Worm (Caenorhabditis elegans) whole organism, L3 larva: ENCODE measurements around the gene F59A7.12.

Source experiments
- R02D3.7 ChIP-seq: fragments of 150-350 bp; optimal IDR thresholded peaks from 2 replicates; lab custom pipeline; 2014; ENCODE audit warnings: missing biosample characterization, missing genetic modification characterization
- aly-2 ChIP-seq: fragments of 150-350 bp; optimal IDR thresholded peaks from 2 replicates; lab custom pipeline; 2014; ENCODE audit warnings: missing biosample characterization, missing genetic modification characterization
- ceh-16 ChIP-seq: sonication (generic microtip); optimal IDR thresholded peaks from 2 replicates; lab custom pipeline; 2017; ENCODE audit warnings: missing biosample characterization, missing genetic modification characterization
- ceh-28 ChIP-seq: fragments of 150-350 bp; optimal IDR thresholded peaks from 2 replicates; lab custom pipeline; 2014; ENCODE audit warnings: missing biosample characterization, missing genetic modification reagents, missing genetic modification characterization
- ceh-82 ChIP-seq: fragments of 150-350 bp; optimal IDR thresholded peaks from 2 replicates; lab custom pipeline; 2014; ENCODE audit warnings: missing biosample characterization, missing genetic modification characterization
- ceh-9 ChIP-seq: sonication (generic microtip); optimal IDR thresholded peaks from 2 replicates; lab custom pipeline; 2018; ENCODE audit warnings: missing biosample characterization, missing genetic modification characterization
- daf-12 ChIP-seq: fragments of 150-350 bp; optimal IDR thresholded peaks from 2 replicates; lab custom pipeline; 2014; ENCODE audit warnings: missing biosample characterization, missing genetic modification reagents, missing genetic modification characterization
- egl-27 ChIP-seq: sonication (generic microtip); optimal IDR thresholded peaks from 4 replicates; lab custom pipeline; 2017; ENCODE audit warnings: missing biosample characterization, missing genetic modification reagents, missing genetic modification characterization
- egl-5 ChIP-seq: fragments of 150-350 bp; optimal IDR thresholded peaks from 2 replicates; lab custom pipeline; 2017; ENCODE audit warnings: missing biosample characterization, missing genetic modification reagents, missing genetic modification characterization, inconsistent platforms
- elt-3 ChIP-seq, 3 experiments: fragments of 150-350 bp in 1 of 3; sonication (generic microtip) in 2 of 3; optimal IDR thresholded peaks; 2 replicates in 2 of 3; 4 replicates in 1 of 3; lab custom pipeline; 2014 to 2017; ENCODE audit warnings: missing biosample characterization in 3 of 3, missing genetic modification characterization in 3 of 3
- eor-1 ChIP-seq, 2 experiments: fragments of 150-350 bp; optimal IDR thresholded peaks; 2 replicates each; lab custom pipeline; 2014 to 2018; ENCODE audit warnings: missing biosample characterization in 2 of 2, missing genetic modification characterization in 2 of 2
- fkh-10 ChIP-seq: sonication (generic microtip); optimal IDR thresholded peaks from 2 replicates; lab custom pipeline; 2017; ENCODE audit warnings: missing biosample characterization, missing genetic modification reagents, missing genetic modification characterization
- fkh-2 ChIP-seq: fragments of 150-350 bp; optimal IDR thresholded peaks from 2 replicates; lab custom pipeline; 2014; ENCODE audit warnings: missing biosample characterization, missing genetic modification reagents, missing genetic modification characterization
- hmg-11 ChIP-seq: sonication (generic microtip); optimal IDR thresholded peaks from 2 replicates; lab custom pipeline; 2016; ENCODE audit warnings: missing genetic modification characterization, missing compliant biosample characterization
- lin-15B ChIP-seq: fragments of 150-350 bp; optimal IDR thresholded peaks from 2 replicates; lab custom pipeline; 2014; ENCODE audit warnings: missing biosample characterization, missing genetic modification characterization
- lsy-12 ChIP-seq: sonication (generic microtip); optimal IDR thresholded peaks from 2 replicates; lab custom pipeline; 2016; ENCODE audit warnings: mild to moderate bottlenecking, missing genetic modification characterization, missing compliant biosample characterization
- mdl-1 ChIP-seq: fragments of 150-350 bp; optimal IDR thresholded peaks from 2 replicates; lab custom pipeline; 2014; ENCODE audit warnings: missing biosample characterization, missing genetic modification characterization
- nfya-1 ChIP-seq: sonication (generic microtip); optimal IDR thresholded peaks from 2 replicates; lab custom pipeline; 2017; ENCODE audit warnings: missing genetic modification characterization, mild to moderate bottlenecking, missing compliant biosample characterization, antibody characterized with exemption, moderate library complexity; ENCODE audit not compliant: insufficient read depth
- nhr-11 ChIP-seq: fragments of 150-350 bp; optimal IDR thresholded peaks from 2 replicates; lab custom pipeline; 2014; ENCODE audit warnings: missing biosample characterization, missing genetic modification characterization
- nhr-12 ChIP-seq: fragments of 150-350 bp; optimal IDR thresholded peaks from 2 replicates; lab custom pipeline; 2014; ENCODE audit warnings: missing biosample characterization, missing genetic modification characterization
- nhr-23 ChIP-seq: fragments of 150-350 bp; optimal IDR thresholded peaks from 2 replicates; lab custom pipeline; 2014; ENCODE audit warnings: missing biosample characterization, missing genetic modification reagents, missing genetic modification characterization
- nhr-237 ChIP-seq: fragments of 150-350 bp; optimal IDR thresholded peaks from 2 replicates; lab custom pipeline; 2014; ENCODE audit warnings: missing biosample characterization, missing genetic modification characterization
- nhr-25 ChIP-seq: sonication (generic microtip); optimal IDR thresholded peaks from 2 replicates; lab custom pipeline; 2017; ENCODE audit warnings: missing biosample characterization, missing genetic modification characterization
- nhr-28 ChIP-seq: fragments of 150-350 bp; optimal IDR thresholded peaks from 2 replicates; lab custom pipeline; 2014; ENCODE audit warnings: missing biosample characterization, missing genetic modification characterization
- nhr-76 ChIP-seq: fragments of 150-350 bp; sonication (generic microtip); optimal IDR thresholded peaks from 5 replicates; lab custom pipeline; 2014; ENCODE audit warnings: missing biosample characterization, missing genetic modification characterization
- nhr-77 ChIP-seq: fragments of 150-350 bp; optimal IDR thresholded peaks from 2 replicates; lab custom pipeline; 2014; ENCODE audit warnings: missing biosample characterization, missing genetic modification characterization
- pha-4 ChIP-seq: fragments of 150-350 bp; optimal IDR thresholded peaks from 2 replicates; lab custom pipeline; 2014; ENCODE audit warnings: missing biosample characterization, missing genetic modification reagents, missing genetic modification characterization
- pqm-1 ChIP-seq: fragments of 150-350 bp; optimal IDR thresholded peaks from 2 replicates; lab custom pipeline; 2017; ENCODE audit warnings: missing biosample characterization, missing genetic modification characterization, inconsistent platforms
- sea-2 ChIP-seq: fragments of 150-350 bp; sonication (generic microtip); optimal IDR thresholded peaks from 4 replicates; lab custom pipeline; 2014; ENCODE audit warnings: missing biosample characterization, missing genetic modification reagents, missing genetic modification characterization
- snpc-4 ChIP-seq: fragments of 150-350 bp; optimal IDR thresholded peaks from 2 replicates; lab custom pipeline; 2014; ENCODE audit warnings: missing biosample characterization, missing genetic modification characterization
- unc-39 ChIP-seq: sonication (generic microtip); optimal IDR thresholded peaks from 4 replicates; lab custom pipeline; 2017; ENCODE audit warnings: missing biosample characterization, missing genetic modification characterization
- unc-62 ChIP-seq: fragments of 150-350 bp; sonication (generic microtip); optimal IDR thresholded peaks from 4 replicates; lab custom pipeline; 2014; ENCODE audit warnings: missing biosample characterization, missing genetic modification reagents, missing genetic modification characterization
- ztf-11 ChIP-seq: fragments of 150-350 bp; optimal IDR thresholded peaks from 2 replicates; lab custom pipeline; 2014; ENCODE audit warnings: missing biosample characterization, missing genetic modification characterization

Gene F59A7.12

DNA sequence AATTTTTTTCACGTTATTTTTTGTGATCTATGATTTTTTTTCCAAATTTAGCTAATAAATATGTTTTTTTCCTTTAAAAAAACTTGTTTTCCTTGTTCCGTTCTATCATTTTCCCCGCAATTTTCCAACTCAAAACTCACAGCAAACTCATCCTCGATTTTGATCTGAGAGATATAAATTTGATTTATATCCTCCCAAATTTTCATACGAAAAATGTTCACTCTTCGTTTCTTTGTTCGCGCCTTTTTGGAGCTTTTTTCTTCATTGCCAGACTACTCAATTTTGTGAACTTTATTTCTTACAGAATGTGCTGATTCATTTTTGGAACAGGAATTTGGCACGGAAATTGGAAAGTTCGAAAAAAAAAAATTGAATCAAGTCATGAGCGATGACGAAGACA lies 11.3 kb upstream of the F59A7.12 start, which contains the start of gene F59A7.14:
TSS of gene F59A7.14 (plus strand) at position 301 of the 400 bp plus-strand sequence.
- TF ChIP-seq ceh-9 (tag; lab: Kevin White, UChicago) (no peak), lsy-12 (tag; lab: Kevin White, UChicago) (no peak), nhr-237 (no peak), nhr-25 (no peak), nhr-12 (tag; lab: Kevin White, UChicago) (no peak), ceh-28 (no peak), nfya-1 (tag; lab: Kevin White, UChicago) (no peak), nhr-28 (tag; lab: Kevin White, UChicago) (no peak), nhr-76 (tag; lab: Kevin White, UChicago) (no peak), snpc-4 (tag; lab: Kevin White, UChicago) (no peak), nhr-77 (tag; lab: Kevin White, UChicago) (no peak), fkh-2 (no peak), R02D3.7 (tag; lab: Kevin White, UChicago) (no peak), lin-15B (tag; lab: Kevin White, UChicago) (no peak)

DNA sequence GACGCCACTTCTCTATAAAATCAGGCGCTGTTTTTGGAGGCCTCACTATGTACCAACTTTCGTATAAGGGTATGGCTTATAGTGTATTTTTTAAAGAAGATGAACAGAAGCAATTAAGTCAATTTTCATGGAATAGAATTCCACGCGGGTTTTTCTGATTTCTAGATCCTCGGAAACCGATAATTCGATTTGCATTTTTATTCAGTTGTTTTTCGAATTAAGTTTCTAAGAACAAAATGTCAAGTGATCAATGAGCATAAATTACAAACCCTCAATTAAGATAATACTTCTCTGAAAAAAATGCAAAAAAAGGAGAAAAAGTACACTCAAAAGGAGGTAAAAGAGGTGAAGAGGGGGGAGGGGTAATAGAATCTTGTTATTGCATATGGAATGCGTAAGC lies 8.7 kb upstream of the F59A7.12 start:
- TF ChIP-seq nhr-237 = no peak
- TF ChIP-seq egl-5 (tag; lab: Kevin White, UChicago) = no peak
- TF ChIP-seq sea-2 (GFP tag; lab: Kevin White, UChicago) = no peak
- no peak for TF ChIP-seq elt-3 (tag; optimal IDR thresholded peaks at IDR 0.05; lab: Kevin White, UChicago)
- no peak for TF ChIP-seq pqm-1 (tag; lab: Kevin White, UChicago)
- TF ChIP-seq eor-1 (tag; optimal IDR thresholded peaks at IDR 0.05; lab: Kevin White, UChicago) = no peak
- TF ChIP-seq ceh-82 = no peak
- TF ChIP-seq unc-62 (GFP tag; lab: Kevin White, UChicago) = no peak
- no peak for TF ChIP-seq lin-15B (tag; lab: Kevin White, UChicago)
- no peak for TF ChIP-seq fkh-10 (GFP tag; lab: Kevin White, UChicago)
- no peak for TF ChIP-seq nhr-23 (tag; lab: Kevin White, UChicago)

DNA sequence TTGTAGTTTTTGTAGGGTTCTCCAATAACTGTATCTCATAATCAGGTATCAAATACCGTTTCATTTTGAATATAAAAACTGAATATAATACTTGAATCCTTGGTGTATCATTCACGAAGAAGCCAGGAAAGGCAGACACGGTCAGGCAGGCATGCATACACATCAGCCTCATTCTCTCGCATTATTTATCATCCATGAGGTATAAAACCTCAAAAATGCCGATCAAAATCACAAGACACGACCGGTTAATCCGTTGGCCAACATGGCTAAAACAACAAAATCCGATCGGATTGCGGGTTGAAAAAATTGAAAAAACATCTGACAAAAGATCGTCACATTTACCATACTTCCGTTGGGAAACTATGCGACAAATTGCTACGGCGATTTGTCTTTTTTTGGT lies 7.6 kb upstream of the F59A7.12 start, which contains the start of gene F59A7.5:
TSS of gene F59A7.5 (plus strand) at position 301 of the 400 bp plus-strand sequence.
- no peak for TF ChIP-seq R02D3.7 (tag; lab: Kevin White, UChicago)
- no peak for TF ChIP-seq ceh-16 (tag; lab: Kevin White, UChicago)
- TF ChIP-seq daf-12 = no peak

DNA sequence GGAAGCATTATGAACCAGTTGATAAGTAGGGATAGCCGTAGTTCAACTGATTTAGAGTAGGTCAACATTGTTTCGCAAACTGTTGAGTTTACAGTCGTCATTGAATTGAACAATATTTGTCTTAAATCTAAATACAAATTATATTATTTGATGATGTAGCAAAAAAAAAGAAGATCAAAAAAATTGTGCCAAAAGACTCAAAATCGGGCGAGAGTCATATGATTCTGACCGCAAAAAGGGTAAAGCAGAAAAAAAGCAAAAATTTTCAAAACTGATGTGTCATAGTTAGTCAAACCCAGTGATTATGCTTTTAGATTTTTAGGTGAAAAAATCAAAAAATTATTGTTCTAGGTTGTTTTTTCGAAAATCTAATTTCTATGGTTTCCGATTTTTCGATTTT lies 2.2 kb upstream of the F59A7.12 start, which contains the start of gene srab-13:
TSS of gene srab-13 (minus strand) at position 101 of the 400 bp plus-strand sequence.
- TF ChIP-seq R02D3.7 (tag; lab: Kevin White, UChicago) (no peak), unc-39 (tag; lab: Kevin White, UChicago) (no peak), nhr-12 (tag; lab: Kevin White, UChicago) (no peak), daf-12 (no peak), pqm-1 (tag; lab: Kevin White, UChicago) (no peak), lsy-12 (tag; lab: Kevin White, UChicago) (no peak)

DNA sequence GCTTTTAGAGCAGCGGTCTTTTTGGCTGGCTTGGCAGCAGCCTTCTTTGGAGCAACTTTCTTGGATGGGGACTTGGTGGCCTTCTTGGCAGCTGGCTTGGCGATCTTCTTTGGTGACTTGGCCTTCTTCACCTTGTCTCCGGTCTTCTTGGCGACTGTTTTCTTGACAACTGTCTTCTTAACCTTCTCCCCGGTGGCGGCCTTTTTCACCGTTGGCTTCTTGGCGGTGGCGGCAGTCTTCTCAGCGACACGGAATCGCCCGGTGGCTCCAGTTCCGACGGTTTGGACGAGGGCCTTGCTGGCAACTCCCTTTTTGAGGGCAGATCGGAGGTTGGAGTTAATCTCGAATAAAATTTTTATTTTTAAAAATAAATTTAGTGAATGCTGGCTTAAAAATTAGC lies 684 bp downstream of the F59A7.12 start:
- no peak for TF ChIP-seq ztf-11 (tag; lab: Kevin White, UChicago)
- TF ChIP-seq hmg-11 (tag; lab: Kevin White, UChicago) = no peak
- no peak for TF ChIP-seq mdl-1 (tag; lab: Kevin White, UChicago)
- TF ChIP-seq egl-27 (tag; lab: Kevin White, UChicago) = no peak
- no peak for TF ChIP-seq nhr-76 (tag; lab: Kevin White, UChicago)
- TF ChIP-seq pqm-1 (tag; lab: Kevin White, UChicago) = no peak
- no peak for TF ChIP-seq fkh-2
- TF ChIP-seq nhr-23 (tag; lab: Kevin White, UChicago) = no peak
- no peak for TF ChIP-seq fkh-10 (GFP tag; lab: Kevin White, UChicago)
- no peak for TF ChIP-seq sea-2 (GFP tag; lab: Kevin White, UChicago)
- TF ChIP-seq unc-39 (tag; lab: Kevin White, UChicago) = no peak
- no peak for TF ChIP-seq nhr-12 (tag; lab: Kevin White, UChicago)
- TF ChIP-seq nhr-11 (tag; lab: Kevin White, UChicago) = no peak
- TF ChIP-seq pha-4 (tag; lab: Kevin White, UChicago) = no peak
- no peak for TF ChIP-seq egl-5 (tag; lab: Kevin White, UChicago)
- no peak for TF ChIP-seq ceh-16 (tag; lab: Kevin White, UChicago)
- TF ChIP-seq aly-2 (tag; lab: Kevin White, UChicago) = no peak
- TF ChIP-seq, all 47 proteins: peak for 0
